Worm (Caenorhabditis elegans): Measurements from ENCODE around the gene pacl-1.

pacl-1 gene

ce11 chrV:16275347-16275746 is at the start of gene pacl-1:
Gene pacl-1, minus strand, starts transcription at chrV:16275447.
- TF ChIP-seq snpc-4 (tag; optimal IDR thresholded peaks at IDR 0.05) (no peak), R02D3.7 (tag; optimal IDR thresholded peaks at IDR 0.05) (no peak), nhr-25 (tag; optimal IDR thresholded peaks at IDR 0.05) (no peak), egl-27 (tag; optimal IDR thresholded peaks at IDR 0.05) (no peak), lin-39 (tag; optimal IDR thresholded peaks at IDR 0.05) (no peak), ceh-82 (tag; optimal IDR thresholded peaks at IDR 0.05) (no peak), crh-2 (tag; optimal IDR thresholded peaks at IDR 0.05) (no peak), lsy-2 (tag; optimal IDR thresholded peaks at IDR 0.05) (no peak), zag-1 (tag; optimal IDR thresholded peaks at IDR 0.05) (no peak), nhr-10 (tag; optimal IDR thresholded peaks at IDR 0.05) (no peak)

- no peak for TF ChIP-seq nhr-6 (tag; optimal IDR thresholded peaks at IDR 0.05)
- TF ChIP-seq lsy-2 (tag; optimal IDR thresholded peaks at IDR 0.05) = no peak
- no peak for TF ChIP-seq sma-3 (GFP tag; optimal IDR thresholded peaks at IDR 0.05)
- no peak for TF ChIP-seq alr-1 (tag; optimal IDR thresholded peaks at IDR 0.05)
- no peak for TF ChIP-seq lin-11 (tag; optimal IDR thresholded peaks at IDR 0.05)
- TF ChIP-seq nhr-11 (tag; optimal IDR thresholded peaks at IDR 0.05) = no peak
- TF ChIP-seq ztf-11 (tag; optimal IDR thresholded peaks at IDR 0.05) = no peak
- TF ChIP-seq nhr-77 (tag; optimal IDR thresholded peaks at IDR 0.05) = no peak
- no peak for TF ChIP-seq C34F6.9 (tag; optimal IDR thresholded peaks at IDR 0.05)
- TF ChIP-seq skn-1 (tag; optimal IDR thresholded peaks at IDR 0.05) = no peak
- no peak for TF ChIP-seq ama-1 (optimal IDR thresholded peaks at IDR 0.05)
These were observed 46.9 kb upstream of the pacl-1 start for ce11 chrV:16322155-16322554.

ce11 chrV:16317244-16317643 is 42.0 kb upstream of the pacl-1 start, which contains the start of gene srh-180:
Gene srh-180, plus strand, starts transcription at chrV:16317544.
- TF ChIP-seq nhr-129 (tag; optimal IDR thresholded peaks at IDR 0.05) = no peak
- no peak for TF ChIP-seq mbf-1 (tag; optimal IDR thresholded peaks at IDR 0.05)
- no peak for TF ChIP-seq blmp-1 (tag; optimal IDR thresholded peaks at IDR 0.05; ENCODE audit: insufficient read depth)
- no peak for TF ChIP-seq C34F6.9 (tag; optimal IDR thresholded peaks at IDR 0.05)
- TF ChIP-seq nhr-11 (tag; optimal IDR thresholded peaks at IDR 0.05) = no peak
- no peak for TF ChIP-seq nhr-77 (tag; optimal IDR thresholded peaks at IDR 0.05)
- no peak for TF ChIP-seq ZK546.5 (tag; optimal IDR thresholded peaks at IDR 0.05)
- TF ChIP-seq lin-39 (tag; optimal IDR thresholded peaks at IDR 0.05) = no peak
- TF ChIP-seq fos-1 (tag; optimal IDR thresholded peaks at IDR 0.05) = no peak
- TF ChIP-seq sma-9 (GFP tag; optimal IDR thresholded peaks at IDR 0.05) = no peak
- no peak for TF ChIP-seq sma-9 (tag; optimal IDR thresholded peaks at IDR 0.05)
- TF ChIP-seq ztf-1 (GFP tag; conservative IDR thresholded peaks at IDR 0.05) = no peak
- no peak for TF ChIP-seq nhr-12 (tag; optimal IDR thresholded peaks at IDR 0.05)
- TF ChIP-seq aly-2 (tag; optimal IDR thresholded peaks at IDR 0.05) = no peak
- no peak for TF ChIP-seq R02D3.7 (tag; optimal IDR thresholded peaks at IDR 0.05)

ce11 chrV:16315004-16315403 is 39.8 kb upstream of the pacl-1 start, which contains the start of gene str-214:
Gene str-214, plus strand, starts transcription at chrV:16315304.
- TF ChIP-seq Y55F3AM.14 (GFP tag; optimal IDR thresholded peaks at IDR 0.05) = no peak
- no peak for TF ChIP-seq ztf-1 (GFP tag; conservative IDR thresholded peaks at IDR 0.05)
- TF ChIP-seq nhr-237 (tag; optimal IDR thresholded peaks at IDR 0.05) = no peak
- no peak for TF ChIP-seq elt-3 (tag; optimal IDR thresholded peaks at IDR 0.05)
- TF ChIP-seq unc-62 (GFP tag; optimal IDR thresholded peaks at IDR 0.05) = no peak
- no peak for TF ChIP-seq nhr-21 (tag; optimal IDR thresholded peaks at IDR 0.05)
- TF ChIP-seq nhr-12 (tag; optimal IDR thresholded peaks at IDR 0.05) = no peak
- TF ChIP-seq sma-9 (GFP tag; optimal IDR thresholded peaks at IDR 0.05) = no peak
- TF ChIP-seq sma-9 (tag; optimal IDR thresholded peaks at IDR 0.05) = no peak
- no peak for TF ChIP-seq crh-2 (tag; optimal IDR thresholded peaks at IDR 0.05)
- TF ChIP-seq nhr-11 (tag; optimal IDR thresholded peaks at IDR 0.05) = no peak
- TF ChIP-seq dmd-4 (tag; optimal IDR thresholded peaks at IDR 0.05) = no peak
- TF ChIP-seq egl-27 (tag; optimal IDR thresholded peaks at IDR 0.05) = no peak
- TF ChIP-seq aly-2 (tag; optimal IDR thresholded peaks at IDR 0.05) = no peak
- no peak for TF ChIP-seq C34F6.9 (tag; optimal IDR thresholded peaks at IDR 0.05)
- TF ChIP-seq fos-1 (tag; optimal IDR thresholded peaks at IDR 0.05) = no peak
- TF ChIP-seq sma-3 (GFP tag; optimal IDR thresholded peaks at IDR 0.05) = no peak
- TF ChIP-seq nhr-10 (tag; optimal IDR thresholded peaks at IDR 0.05) = no peak

ce11 chrV:16309523-16309922 is 34.3 kb upstream of the pacl-1 start, which contains the start of gene oac-7:
Gene oac-7, plus strand, starts transcription at chrV:16309805.
- peak; percentile 43 for TF ChIP-seq fos-1 (tag; optimal IDR thresholded peaks at IDR 0.05)
- TF ChIP-seq nhr-129 (tag; optimal IDR thresholded peaks at IDR 0.05) = peak; percentile 74
- no peak for TF ChIP-seq aly-2 (tag; optimal IDR thresholded peaks at IDR 0.05)
- TF ChIP-seq sma-9 (GFP tag; optimal IDR thresholded peaks at IDR 0.05) = peak; percentile 73
- no peak for TF ChIP-seq sma-9 (tag; optimal IDR thresholded peaks at IDR 0.05)
